Worm (Caenorhabditis elegans): ENCODE data around the gene nhr-161.

DNA sequence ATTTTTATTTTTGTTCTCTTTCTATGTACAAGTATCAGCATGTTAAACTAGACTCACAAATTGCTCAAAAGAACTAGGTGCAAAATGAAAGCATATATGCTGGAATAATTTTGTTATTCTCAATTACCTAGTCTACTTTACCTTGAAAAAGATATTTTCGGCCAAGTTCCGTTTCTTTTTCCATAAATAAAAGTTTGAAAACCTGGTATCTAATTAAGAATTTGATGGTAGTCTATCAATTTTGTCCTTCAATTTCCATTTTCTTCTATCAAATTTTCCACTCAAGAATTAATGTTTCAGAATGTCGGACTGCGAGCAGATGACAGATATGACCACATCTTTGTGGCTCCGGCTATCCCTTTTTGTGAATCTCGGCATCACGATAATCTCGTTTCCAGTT is 21.1 kb upstream of the nhr-161 start, which contains the start of gene srab-4:
- TF ChIP-seq zip-5 (tag; optimal IDR thresholded peaks at IDR 0.05) (no peak), pqm-1 (tag; optimal IDR thresholded peaks at IDR 0.05) (no peak), ahr-1 (tag; optimal IDR thresholded peaks at IDR 0.05) (no peak), fax-1 (tag; optimal IDR thresholded peaks at IDR 0.05) (no peak), ama-1 (optimal IDR thresholded peaks at IDR 0.05) (no peak), nhr-11 (tag; optimal IDR thresholded peaks at IDR 0.05) (no peak), dve-1 (tag; optimal IDR thresholded peaks at IDR 0.05) (no peak), ceh-31 (tag; optimal IDR thresholded peaks at IDR 0.05) (no peak), rnt-1 (tag; optimal IDR thresholded peaks at IDR 0.05) (no peak), ets-4 (tag; optimal IDR thresholded peaks at IDR 0.05) (no peak), F13H6.1 (tag; optimal IDR thresholded peaks at IDR 0.05) (no peak), pha-4 (tag; optimal IDR thresholded peaks at IDR 0.05) (no peak)
